Worm (Caenorhabditis elegans): ENCODE data around the gene sre-4.

The sre-4 gene

DNA sequence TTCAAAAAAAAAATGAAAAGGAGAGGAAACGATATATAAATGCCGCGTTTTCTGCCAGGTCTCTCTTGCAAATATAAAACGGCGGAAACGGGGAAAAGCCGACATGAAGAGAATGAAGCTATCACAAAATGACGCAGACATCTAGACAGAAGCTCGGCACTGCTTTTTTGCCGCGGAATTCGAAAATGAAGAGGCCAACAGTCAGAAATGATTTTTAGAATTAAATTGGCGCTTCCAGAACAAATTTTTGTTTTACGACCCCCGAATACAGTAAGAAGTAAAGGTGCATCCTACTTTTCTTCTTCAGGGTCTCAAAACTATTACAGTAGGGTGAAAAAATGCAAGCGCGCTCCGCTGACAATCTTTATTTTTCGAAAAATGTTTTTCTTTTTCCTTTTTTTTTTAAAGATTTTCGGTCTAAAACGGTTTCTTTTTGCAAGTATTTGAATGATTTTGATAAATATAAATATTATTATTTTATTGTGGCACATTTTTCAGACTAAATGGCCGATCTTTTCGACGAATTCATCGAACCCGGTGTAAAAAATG is 40.7 kb upstream of the sre-4 start, which contains the start of gene mtr-4 (continued):
- peak; percentile 43 for TF ChIP-seq ceh-100 (GFP tag; IDR thresholded peaks at IDR 0.05)
- TF ChIP-seq efl-1 (GFP tag; optimal IDR thresholded peaks at IDR 0.05): peak; percentile 74
- TF ChIP-seq F55B11.4 (tag; optimal IDR thresholded peaks at IDR 0.05; ENCODE audit: borderline replicate concordance, insufficient read depth): no peak
- TF ChIP-seq sptf-2 (GFP tag; optimal IDR thresholded peaks at IDR 0.05): no peak
- TF ChIP-seq attf-6 (GFP tag; IDR thresholded peaks at IDR 0.05): 0 out of 2 replicates have a peak, but pooled peaks have one; percentile 17
- no peak for TF ChIP-seq let-607 (tag; optimal IDR thresholded peaks at IDR 0.05)
- peak; percentile 23; the same call in 1 of the 2 replicates for TF ChIP-seq C17E4.6 (GFP tag; IDR thresholded peaks at IDR 0.05)
- no peak for TF ChIP-seq cebp-2 (GFP tag; IDR thresholded peaks at IDR 0.05)
- peak; percentile 45 for TF ChIP-seq dpl-1 (GFP tag; optimal IDR thresholded peaks at IDR 0.05)
- no peak for TF ChIP-seq aptf-3 (GFP tag; IDR thresholded peaks at IDR 0.05)
- peak; percentile 85 for TF ChIP-seq D2030.7 (GFP tag; IDR thresholded peaks at IDR 0.05)
- no peak for TF ChIP-seq nfya-2 (GFP tag; IDR thresholded peaks at IDR 0.05)
- TF ChIP-seq F33H1.4 (GFP tag; IDR thresholded peaks at IDR 0.05): peak; percentile 96
- peak; percentile 8 for TF ChIP-seq snpc-1.3 (tag; optimal IDR thresholded peaks at IDR 0.05; ENCODE audit: insufficient read depth)
- TF ChIP-seq F57A8.1 (GFP tag; optimal IDR thresholded peaks at IDR 0.05): no peak
- TF ChIP-seq Y95B8A.8 (GFP tag; IDR thresholded peaks at IDR 0.05): 0 out of 2 replicates have a peak, but pooled peaks have one; percentile 74
- no peak for TF ChIP-seq ztf-25 (GFP tag; IDR thresholded peaks at IDR 0.05)
- TF ChIP-seq bed-2 (GFP tag; IDR thresholded peaks at IDR 0.05): no peak
- no peak for TF ChIP-seq B0261.1 (tag; optimal IDR thresholded peaks at IDR 0.05)
- TF ChIP-seq madf-6 (GFP tag; IDR thresholded peaks at IDR 0.05): peak; percentile 96
- TF ChIP-seq lsy-27 (tag; optimal IDR thresholded peaks at IDR 0.05; ENCODE audit: borderline replicate concordance, insufficient read depth): no peak
- TF ChIP-seq ztf-28 (GFP tag; IDR thresholded peaks at IDR 0.05): no peak
- TF ChIP-seq xnd-1 (tag; optimal IDR thresholded peaks at IDR 0.05): peak; percentile 93
- TF ChIP-seq aptf-2 (GFP tag; conservative IDR thresholded peaks at IDR 0.05): no peak
- TF ChIP-seq ztf-26 (tag; optimal IDR thresholded peaks at IDR 0.05): no peak
- no peak for TF ChIP-seq chd-7 (tag; optimal IDR thresholded peaks at IDR 0.05)
- no peak for TF ChIP-seq F22D6.2 (tag; optimal IDR thresholded peaks at IDR 0.05)
- TF ChIP-seq nfya-1 (tag; optimal IDR thresholded peaks at IDR 0.05; ENCODE audit: borderline replicate concordance, insufficient read depth): no peak
- peak; percentile 47 for TF ChIP-seq F49E8.2 (tag; optimal IDR thresholded peaks at IDR 0.05; ENCODE audit: insufficient read depth)
- TF ChIP-seq tbp1 (GFP tag; optimal IDR thresholded peaks at IDR 0.05): peak; percentile 30
- TF ChIP-seq K11D2.4 (GFP tag; IDR thresholded peaks at IDR 0.05): no peak
- no peak for TF ChIP-seq hlh-12 (tag; optimal IDR thresholded peaks at IDR 0.05)
- TF ChIP-seq ztf-6 (GFP tag; IDR thresholded peaks at IDR 0.05): no peak
- peak; percentile 62 for TF ChIP-seq lin-54 (GFP tag; optimal IDR thresholded peaks at IDR 0.05)
- TF ChIP-seq hmg-20 (GFP tag; IDR thresholded peaks at IDR 0.05): no peak
- no peak for TF ChIP-seq F37B4.10 (GFP tag; IDR thresholded peaks at IDR 0.05)
- TF ChIP-seq lir-1 (GFP tag; conservative IDR thresholded peaks at IDR 0.05): no peak
- no peak for TF ChIP-seq sea-2 (GFP tag; IDR thresholded peaks at IDR 0.05)
- peak; percentile 90 for TF ChIP-seq madf-8 (GFP tag; conservative IDR thresholded peaks at IDR 0.05)
- peak; percentile 98 for TF ChIP-seq lsl-1 (GFP tag; optimal IDR thresholded peaks at IDR 0.05)
- no peak for TF ChIP-seq ztf-22 (GFP tag; optimal IDR thresholded peaks at IDR 0.05)
- TF ChIP-seq zim-3 (tag; optimal IDR thresholded peaks at IDR 0.05): no peak
- no peak for TF ChIP-seq let-526 (GFP tag; IDR thresholded peaks at IDR 0.05)

Data from whole organism, young adult.